In the genomic region with DNA sequence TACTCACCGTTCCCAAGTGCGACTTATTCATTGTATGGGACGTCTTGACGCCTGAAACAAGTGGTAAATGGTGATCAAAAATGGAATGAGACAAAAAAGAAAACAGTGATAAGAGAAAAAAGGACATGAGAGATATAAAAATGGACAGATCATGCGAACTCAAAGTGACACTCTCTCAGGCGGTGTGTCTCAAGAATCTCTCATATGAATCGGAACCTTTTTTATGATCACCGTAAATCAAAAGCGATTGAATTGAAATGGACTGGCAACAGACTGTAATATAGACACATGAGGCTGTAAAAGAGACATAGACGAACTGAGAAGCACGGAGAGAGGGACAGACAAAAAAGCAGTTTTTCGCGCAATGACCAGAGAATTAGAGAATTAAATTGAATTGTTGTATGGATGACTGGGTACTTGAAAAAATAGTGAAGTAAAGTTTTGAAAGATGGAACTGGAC, we compare ENCODE assay signal across 2 worm cellular contexts.
A peak's percentile ranks its signal among the peaks of the same experiment; 100 is the strongest.
TF ChIP-seq lines count a peak whose summit lies in the region.

A gene (minus strand): TSS at position 51 of the 460 bp plus-strand sequence.

TF ChIP-seq in whole organism, L1 larva, 84 proteins besides CTCF, POLR2A, EP300 and RAD21 (continued from another document):
- TF ChIP-seq lsy-2 (tag; optimal IDR thresholded peaks at IDR 0.05; lab: Kevin White, UChicago) (peak in 1 of 2 experiments; percentile 44), efl-1 (optimal IDR thresholded peaks at IDR 0.05; lab: Kevin White, UChicago) (peak; percentile 18 to 22), efl-1 (GFP tag; optimal IDR thresholded peaks at IDR 0.05 in 1 of 2; lab: Kevin White, UChicago) (no peak), lin-39 (tag; optimal IDR thresholded peaks at IDR 0.05; lab: Kevin White, UChicago) (no peak), unc-130 (tag; optimal IDR thresholded peaks at IDR 0.05; lab: Kevin White, UChicago) (peak; percentile 40), snpc-4 (tag; optimal IDR thresholded peaks at IDR 0.05; lab: Kevin White, UChicago) (no peak), unc-62 (GFP tag; optimal IDR thresholded peaks at IDR 0.05; lab: Kevin White, UChicago) (no peak), F16B12.6 (tag; optimal IDR thresholded peaks at IDR 0.05; lab: Kevin White, UChicago) (no peak), Y116A8C.19 (tag; optimal IDR thresholded peaks at IDR 0.05; lab: Kevin White, UChicago; ENCODE audit: borderline replicate concordance) (no peak), dsc-1 (tag; optimal IDR thresholded peaks at IDR 0.05; lab: Kevin White, UChicago) (no peak), fkh-8 (tag; optimal IDR thresholded peaks at IDR 0.05; lab: Kevin White, UChicago) (no peak), isw-1 (GFP tag; IDR thresholded peaks at IDR 0.05; lab: Robert Waterston, UW) (no peak), nhr-11 (tag; optimal IDR thresholded peaks at IDR 0.05; lab: Kevin White, UChicago) (no peak), dpl-1 (GFP tag; optimal IDR thresholded peaks at IDR 0.05; lab: Kevin White, UChicago) (peak in 1 of 3 experiments; percentile 29), sox-4 (tag; optimal IDR thresholded peaks at IDR 0.05; lab: Kevin White, UChicago) (no peak), nhr-85 (tag; lab: Kevin White, UChicago) (peak; percentile 74), tbx-2 (tag; optimal IDR thresholded peaks at IDR 0.05; lab: Kevin White, UChicago) (peak; percentile 21), nhr-71 (tag; optimal IDR thresholded peaks at IDR 0.05; lab: Kevin White, UChicago) (peak; percentile 53), alr-1 (tag; optimal IDR thresholded peaks at IDR 0.05; lab: Kevin White, UChicago; ENCODE audit: borderline replicate concordance) (no peak), unc-98 (GFP tag; IDR thresholded peaks at IDR 0.05; lab: Robert Waterston, UW) (no peak), nhr-76 (tag; optimal IDR thresholded peaks at IDR 0.05; lab: Kevin White, UChicago) (no peak), fkh-10 (GFP tag; optimal IDR thresholded peaks at IDR 0.05; lab: Kevin White, UChicago) (no peak), nhr-77 (tag; optimal IDR thresholded peaks at IDR 0.05; lab: Kevin White, UChicago) (no peak), mdl-1 (tag; optimal IDR thresholded peaks at IDR 0.05; lab: Kevin White, UChicago) (peak in 1 of 2 experiments; percentile 21), ces-1 (GFP tag; optimal IDR thresholded peaks at IDR 0.05; lab: Kevin White, UChicago) (no peak), nhr-90 (tag; optimal IDR thresholded peaks at IDR 0.05; lab: Kevin White, UChicago; ENCODE audit: poor library complexity) (peak; percentile 11), rnt-1 (tag; optimal IDR thresholded peaks at IDR 0.05; lab: Kevin White, UChicago) (no peak), snu-23 (GFP tag; optimal IDR thresholded peaks at IDR 0.05; lab: Kevin White, UChicago) (peak; percentile 53), sup-37 (GFP tag; optimal IDR thresholded peaks at IDR 0.05; lab: Kevin White, UChicago) (no peak), unc-86 (tag; optimal IDR thresholded peaks at IDR 0.05; lab: Kevin White, UChicago) (no peak), hlh-17 (GFP tag; optimal IDR thresholded peaks at IDR 0.05; lab: Kevin White, UChicago; ENCODE audit: borderline replicate concordance) (no peak), ceh-8 (GFP tag; optimal IDR thresholded peaks at IDR 0.05; lab: Kevin White, UChicago) (no peak), ztf-11 (tag; optimal IDR thresholded peaks at IDR 0.05; lab: Kevin White, UChicago) (no peak), aly-2 (tag; optimal IDR thresholded peaks at IDR 0.05; lab: Kevin White, UChicago) (no peak), zag-1 (tag; optimal IDR thresholded peaks at IDR 0.05; lab: Kevin White, UChicago) (no peak), unc-30 (tag; optimal IDR thresholded peaks at IDR 0.05; lab: Kevin White, UChicago) (no peak), nhr-47 (tag; optimal IDR thresholded peaks at IDR 0.05; lab: Kevin White, UChicago) (peak; percentile 19)

TF ChIP-seq in whole organism, L4 larva, 104 proteins besides CTCF, POLR2A, EP300 and RAD21 (continued from another document):
- TF ChIP-seq nhr-25 (tag; optimal IDR thresholded peaks at IDR 0.05; lab: Kevin White, UChicago; ENCODE audit: borderline replicate concordance, insufficient read depth) (no peak), rbr-2 (tag; optimal IDR thresholded peaks at IDR 0.05; lab: Kevin White, UChicago) (no peak), T26A8.4 (GFP tag; IDR thresholded peaks at IDR 0.05; lab: Robert Waterston, UW) (no peak), nhr-237 (tag; optimal IDR thresholded peaks at IDR 0.05; lab: Kevin White, UChicago) (no peak)
